Worm (Caenorhabditis elegans) whole organism, young adult: ENCODE data around the gene unc-77.

Source experiments
- B0261.1 ChIP-seq: sonication (generic microtip); optimal IDR thresholded peaks from 2 replicates; lab custom pipeline; 2016; ENCODE audit warnings: mild to moderate bottlenecking, missing genetic modification characterization, moderate library complexity, missing compliant biosample characterization
- Y79H2A.3 ChIP-seq: fragments of 200-800 bp; sonication (Bioruptor generic); conservative IDR thresholded peaks from 2 replicates; pipeline ENCODE4 v1.3.6; 2022; ENCODE audit warnings: missing genetic modification reagents, missing genetic modification characterization, missing compliant biosample characterization
- ama-1 ChIP-seq, 3 experiments: fragments of 150-350 bp in 1 of 3; sonication (generic microtip) in 2 of 3; optimal IDR thresholded peaks; 2 replicates each; lab custom pipeline; 2014 to 2018; ENCODE audit warnings: missing biosample characterization in 2 of 3, missing genetic modification characterization in 2 of 3, missing genetic modification reagents in 2 of 3
- ekl-4 ChIP-seq: fragments of 200-800 bp; sonication (Bioruptor generic); IDR thresholded peaks from 2 replicates; pipeline ENCODE4 v1.3.6; 2022; ENCODE audit warnings: missing genetic modification reagents, missing genetic modification characterization, missing compliant biosample characterization
- ztf-26 ChIP-seq: sonication (generic microtip); optimal IDR thresholded peaks from 2 replicates; lab custom pipeline; 2017; ENCODE audit warnings: missing genetic modification characterization, missing compliant biosample characterization

ce11 chrIV:6219429-6219828 is 35.8 kb upstream of the unc-77 start, which contains the start of gene C49A9.4:
- TF ChIP-seq ekl-4 (GFP tag; lab: Robert Waterston, UW) = no peak
- no peak for TF ChIP-seq B0261.1 (tag; lab: Kevin White, UChicago)
- no peak for TF ChIP-seq ama-1 (optimal IDR thresholded peaks at IDR 0.05; lab: Kevin White, UChicago)
- TF ChIP-seq ama-1 (GFP tag; optimal IDR thresholded peaks at IDR 0.05; lab: Kevin White, UChicago) = no peak
- TF ChIP-seq ztf-26 (tag; lab: Kevin White, UChicago) = no peak
- TF ChIP-seq Y79H2A.3 (GFP tag; lab: Robert Waterston, UW) = no peak
